Fruit fly (Drosophila melanogaster): ENCODE measurements around the gene CG14410.
A peak's percentile ranks its signal among the peaks of the same experiment; 100 is the strongest.

Gene CG14410

DNA sequence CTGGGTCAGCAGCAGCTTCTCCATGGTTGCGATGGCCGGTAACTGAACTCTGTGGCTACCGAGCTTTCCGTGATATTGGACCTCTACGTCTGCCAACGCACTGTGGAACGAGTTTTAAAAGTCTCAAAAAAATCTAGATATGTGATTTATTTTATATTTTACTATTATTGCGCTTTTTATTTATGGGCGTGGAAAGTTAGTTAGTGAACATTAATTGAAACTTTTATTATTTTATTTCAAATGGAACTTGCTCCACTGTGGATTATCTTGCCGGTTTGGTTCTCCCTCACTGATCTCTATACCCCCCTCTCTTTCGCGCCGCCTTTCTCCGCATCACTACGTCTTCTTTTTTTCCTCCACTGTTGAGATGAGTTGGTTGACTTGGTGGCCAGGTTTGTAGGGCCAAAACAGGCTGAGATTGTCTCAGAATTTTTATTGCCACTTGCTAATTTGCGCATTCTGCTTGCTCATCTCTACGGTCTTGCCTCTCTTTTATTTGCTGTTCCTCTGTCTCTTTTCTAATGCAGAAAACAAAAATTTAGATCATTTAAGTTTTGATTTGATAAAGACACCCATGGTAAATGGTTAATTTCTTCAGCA lies 12.3 kb downstream of the CG14410 start, which contains the start of gene CG9522:
TSS of gene CG9522 (minus strand) at position 54 of the 600 bp plus-strand sequence.
- no peak for TF ChIP-seq cic (GFP tag; optimal IDR thresholded peaks at IDR 0.05)
- TF ChIP-seq ovo (GFP tag; optimal IDR thresholded peaks at IDR 0.05) = no peak
- TF ChIP-seq CG33017 (tag; optimal IDR thresholded peaks at IDR 0.05) = no peak
- TF ChIP-seq pad (GFP tag; optimal IDR thresholded peaks at IDR 0.05) = no peak
- TF ChIP-seq bab1 (GFP tag; optimal IDR thresholded peaks at IDR 0.05) = no peak
- no peak for TF ChIP-seq CG7045 (GFP tag; optimal IDR thresholded peaks at IDR 0.05)
- TF ChIP-seq CG1620 (GFP tag; optimal IDR thresholded peaks at IDR 0.05) = no peak
- no peak for TF ChIP-seq CG5204 (GFP tag; optimal IDR thresholded peaks at IDR 0.05)
- TF ChIP-seq Crg-1 (GFP tag; optimal IDR thresholded peaks at IDR 0.05) = no peak

DNA sequence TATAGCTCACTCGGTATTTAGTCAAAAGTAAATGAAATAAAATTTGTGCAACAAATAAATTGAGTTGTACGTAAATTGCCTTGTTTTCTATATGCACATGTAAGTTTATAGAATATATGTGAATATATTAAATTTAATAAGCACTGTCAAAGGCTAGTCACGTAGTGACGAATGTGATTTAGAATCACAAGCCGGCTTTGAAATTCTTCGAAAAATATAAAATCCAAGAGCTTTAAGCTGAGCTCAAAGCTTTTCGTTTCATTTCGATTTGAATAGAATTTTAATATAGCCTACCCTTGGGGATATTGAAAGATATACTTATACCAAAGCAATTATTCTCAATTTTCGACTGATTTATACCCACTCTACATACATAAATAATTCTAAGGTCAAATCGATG lies 13.5 kb downstream of the CG14410 start:
- TF ChIP-seq kay (GFP tag; ENCODE audit: borderline replicate concordance) = peak; percentile 81
- TF ChIP-seq toe (GFP tag; optimal IDR thresholded peaks at IDR 0.05) = no peak
- TF ChIP-seq CG5204 (GFP tag; optimal IDR thresholded peaks at IDR 0.05) = no peak

DNA sequence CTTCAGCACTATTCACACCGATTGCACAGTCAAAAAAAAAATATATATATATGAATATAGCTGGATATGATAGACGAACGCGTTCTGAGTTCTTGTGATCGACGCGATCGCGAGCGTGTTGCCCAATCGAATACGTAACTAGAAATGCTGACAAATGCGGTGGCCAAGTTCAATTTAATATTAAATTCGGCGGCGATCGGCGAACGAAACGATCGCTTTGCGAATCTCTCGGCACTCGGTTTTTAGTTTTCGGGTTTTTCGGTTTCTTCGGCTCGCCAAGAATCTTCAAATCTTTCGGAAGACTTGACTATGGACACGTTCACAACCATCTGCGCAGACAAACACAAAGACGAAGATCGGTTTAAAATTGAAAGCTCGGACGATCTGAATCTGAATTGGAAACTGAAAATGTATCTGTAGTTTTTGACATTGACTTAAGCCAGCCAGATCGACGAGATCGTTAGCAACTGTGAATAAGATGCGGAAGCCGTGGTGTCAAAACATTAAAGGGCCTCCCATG lies 16.7 kb downstream of the CG14410 start, which contains the start of gene CG9521:
TSS of gene CG9521 (minus strand) at position 117 of the 520 bp plus-strand sequence.
- TF ChIP-seq Clk (GFP tag; optimal IDR thresholded peaks at IDR 0.05) = no peak
- no peak for TF ChIP-seq Hr96 (GFP tag; optimal IDR thresholded peaks at IDR 0.05)
- TF ChIP-seq pad (GFP tag; optimal IDR thresholded peaks at IDR 0.05) = no peak
- no peak for TF ChIP-seq Crg-1 (GFP tag; optimal IDR thresholded peaks at IDR 0.05)
- TF ChIP-seq CG1620 (GFP tag; optimal IDR thresholded peaks at IDR 0.05) = no peak
- TF ChIP-seq kay (GFP tag; ENCODE audit: borderline replicate concordance) = no peak
- TF ChIP-seq cic (GFP tag; optimal IDR thresholded peaks at IDR 0.05) = no peak
- TF ChIP-seq ovo (GFP tag; optimal IDR thresholded peaks at IDR 0.05) = no peak
- TF ChIP-seq CG7045 (GFP tag; optimal IDR thresholded peaks at IDR 0.05) = no peak
- no peak for TF ChIP-seq CG33017 (tag; optimal IDR thresholded peaks at IDR 0.05)
- TF ChIP-seq CG11617 (GFP tag; optimal IDR thresholded peaks at IDR 0.05) = no peak

DNA sequence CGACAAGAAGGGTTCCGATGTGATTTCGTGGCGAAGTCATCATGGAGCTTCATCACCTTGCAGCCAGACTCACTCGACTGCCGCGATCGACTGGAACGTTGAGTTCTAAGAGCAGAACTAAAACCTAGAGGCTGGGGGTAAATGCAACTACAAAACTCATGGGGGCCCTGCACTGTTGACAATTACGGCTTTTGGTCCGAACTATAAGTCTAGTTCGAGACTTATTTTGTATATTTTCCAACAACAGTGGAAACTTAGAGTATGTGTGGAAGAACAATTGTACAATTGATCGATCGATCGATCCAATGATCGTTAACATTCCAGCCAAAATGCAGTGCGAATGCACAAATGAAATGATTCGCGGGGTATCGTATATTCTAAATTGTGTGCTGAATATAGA lies 19.7 kb downstream of the CG14410 start, which contains the start of gene CG9519:
TSS of gene CG9519 (minus strand) at position 101 of the 400 bp plus-strand sequence.
- TF ChIP-seq kay (GFP tag; ENCODE audit: borderline replicate concordance) (peak; percentile 11), Hr96 (GFP tag; optimal IDR thresholded peaks at IDR 0.05) (no peak)

DNA sequence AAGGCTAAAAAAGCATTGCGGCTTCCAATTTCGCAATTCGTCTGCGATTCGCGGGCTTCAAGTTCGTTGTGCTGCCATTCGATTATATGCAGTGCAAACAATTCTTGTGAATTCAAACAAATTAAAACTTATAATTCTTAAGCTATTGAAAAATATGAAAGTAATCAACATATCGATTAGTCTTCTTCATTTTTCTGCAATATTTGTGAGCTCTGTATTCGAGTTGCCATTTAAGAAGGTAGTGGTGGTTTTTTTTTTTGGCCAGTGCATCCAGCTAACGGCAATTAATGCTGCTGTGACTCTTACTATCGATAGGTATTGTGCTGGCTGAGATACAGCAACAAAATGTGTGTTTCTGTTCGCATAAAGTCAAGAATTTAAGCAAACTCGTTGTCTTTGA lies 21.4 kb downstream of the CG14410 start:
- TF ChIP-seq Mnt (GFP tag; optimal IDR thresholded peaks at IDR 0.05) (no peak), Hr96 (GFP tag; optimal IDR thresholded peaks at IDR 0.05) (no peak), cic (GFP tag; optimal IDR thresholded peaks at IDR 0.05) (no peak)

DNA sequence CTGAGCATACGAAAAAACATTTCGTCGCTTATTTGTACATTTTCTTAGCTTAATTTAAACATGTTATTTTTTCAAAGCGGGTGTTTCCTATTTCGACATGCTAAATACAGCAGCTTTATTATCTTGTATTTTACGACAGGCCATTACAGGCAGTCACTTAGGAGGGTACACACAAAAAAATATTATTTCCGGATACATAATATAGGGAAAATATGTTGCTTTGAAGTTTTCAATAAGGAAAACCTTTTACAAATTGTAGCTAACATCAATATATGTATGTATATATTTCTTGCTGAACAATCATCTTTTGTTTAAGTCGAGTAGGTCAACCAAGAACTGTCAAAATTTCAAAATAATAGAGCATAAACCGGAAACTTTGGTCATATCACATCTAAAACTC lies 22.4 kb downstream of the CG14410 start, which contains the start of gene CG46399:
TSS of gene CG46399 (plus strand) at position 301 of the 400 bp plus-strand sequence.
- TF ChIP-seq bab1 (GFP tag; optimal IDR thresholded peaks at IDR 0.05) (no peak), tj (GFP tag; optimal IDR thresholded peaks at IDR 0.05) (no peak), CG5204 (GFP tag; optimal IDR thresholded peaks at IDR 0.05) (no peak), cnc (optimal IDR thresholded peaks at IDR 0.05) (no peak), ovo (GFP tag; optimal IDR thresholded peaks at IDR 0.05) (no peak), CG12768 (GFP tag; optimal IDR thresholded peaks at IDR 0.05) (no peak), CG14711 (tag; optimal IDR thresholded peaks at IDR 0.05) (no peak), Crg-1 (GFP tag; optimal IDR thresholded peaks at IDR 0.05) (no peak), toe (GFP tag; optimal IDR thresholded peaks at IDR 0.05) (no peak), CG7101 (tag; optimal IDR thresholded peaks at IDR 0.05) (no peak), Clk (GFP tag; optimal IDR thresholded peaks at IDR 0.05) (no peak), Mnt (GFP tag; optimal IDR thresholded peaks at IDR 0.05) (no peak)

DNA sequence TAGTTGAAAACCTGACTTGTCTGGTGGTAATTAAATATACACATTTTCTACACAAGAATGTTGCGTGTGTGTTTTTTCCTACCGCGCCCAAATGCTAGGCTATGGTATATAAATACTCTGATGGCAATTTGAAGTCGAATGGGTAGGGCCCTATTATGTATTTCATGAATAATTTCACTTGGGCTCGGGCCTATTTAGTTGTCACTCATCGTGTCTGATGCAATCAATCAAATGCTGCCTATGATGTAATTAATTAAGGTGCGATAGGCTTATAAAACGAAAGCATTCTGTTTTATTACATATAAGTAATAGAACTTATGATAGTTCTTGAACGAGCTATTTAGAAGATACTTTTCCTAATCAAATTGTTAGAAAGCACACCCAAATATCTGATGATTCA lies 26.0 kb downstream of the CG14410 start:
- TF ChIP-seq CG33017 (tag; optimal IDR thresholded peaks at IDR 0.05) (no peak), bab1 (GFP tag; optimal IDR thresholded peaks at IDR 0.05) (no peak), CG12768 (GFP tag; optimal IDR thresholded peaks at IDR 0.05) (no peak), CG7101 (tag; optimal IDR thresholded peaks at IDR 0.05) (no peak), CG1620 (GFP tag; optimal IDR thresholded peaks at IDR 0.05) (no peak), CG14711 (tag; optimal IDR thresholded peaks at IDR 0.05) (no peak), cic (GFP tag; optimal IDR thresholded peaks at IDR 0.05) (no peak), ovo (GFP tag; optimal IDR thresholded peaks at IDR 0.05) (no peak), kay (GFP tag; ENCODE audit: borderline replicate concordance) (no peak), Hr96 (GFP tag; optimal IDR thresholded peaks at IDR 0.05) (no peak), cnc (optimal IDR thresholded peaks at IDR 0.05) (no peak), CG7045 (GFP tag; optimal IDR thresholded peaks at IDR 0.05) (no peak), Clk (GFP tag; optimal IDR thresholded peaks at IDR 0.05) (no peak), Crg-1 (GFP tag; optimal IDR thresholded peaks at IDR 0.05) (no peak)
